Worm (Caenorhabditis elegans) whole organism, L4 larva: ENCODE measurements around the gene pie-1.

ENCODE experiments used
- D1046.2 ChIP-seq: fragments of 200-800 bp; sonication (Bioruptor generic); IDR thresholded peaks from 2 replicates; pipeline ENCODE4 v1.3.6; 2022; ENCODE audit warnings: missing genetic modification characterization, missing compliant biosample characterization
- F10B5.3 ChIP-seq: sonication (generic microtip); optimal IDR thresholded peaks from 2 replicates; lab custom pipeline; 2016; ENCODE audit warnings: mild to moderate bottlenecking, missing genetic modification characterization, missing compliant biosample characterization
- F37D6.2 ChIP-seq: sonication (generic microtip); optimal IDR thresholded peaks from 2 replicates; lab custom pipeline; 2016; ENCODE audit warnings: mild to moderate bottlenecking, missing genetic modification characterization, missing compliant biosample characterization
- T20F7.1 ChIP-seq: fragments of 200-800 bp; sonication (Bioruptor generic); optimal IDR thresholded peaks from 2 replicates; lab custom pipeline; 2018; ENCODE audit warnings: mild to moderate bottlenecking, missing genetic modification characterization, missing compliant biosample characterization
- T26A8.4 ChIP-seq: fragments of 200-800 bp; sonication (Bioruptor generic); IDR thresholded peaks from 2 replicates; pipeline ENCODE4 v1.3.6; 2022; ENCODE audit warnings: missing genetic modification characterization, missing compliant biosample characterization
- Y105C5A.15 ChIP-seq: fragments of 200-800 bp; sonication (Bioruptor generic); IDR thresholded peaks from 2 replicates; pipeline ENCODE4 v1.3.6; 2022; ENCODE audit warnings: missing genetic modification characterization, missing compliant biosample characterization
- Y48G9A.11 ChIP-seq: fragments of 200-800 bp; sonication (Bioruptor generic); IDR thresholded peaks from 2 replicates; pipeline ENCODE4 v1.3.6; 2022; ENCODE audit warnings: missing genetic modification reagents, missing genetic modification characterization, missing compliant biosample characterization
- ZK546.5 ChIP-seq, 2 experiments: sonication (generic microtip); optimal IDR thresholded peaks; 2 replicates each; lab custom pipeline; 2017; ENCODE audit warnings: missing biosample characterization in 2 of 2, missing genetic modification characterization in 2 of 2
- aly-2 ChIP-seq: sonication (generic microtip); optimal IDR thresholded peaks from 2 replicates; lab custom pipeline; 2018; ENCODE audit warnings: missing biosample characterization, missing genetic modification characterization
- ama-1 ChIP-seq: fragments of 150-350 bp; optimal IDR thresholded peaks from 2 replicates; lab custom pipeline; 2014; ENCODE audit warnings: inconsistent platforms, mixed read lengths
- attf-4 ChIP-seq: sonication (generic microtip); optimal IDR thresholded peaks from 3 replicates; lab custom pipeline; 2017; ENCODE audit warnings: missing biosample characterization, missing genetic modification characterization
- ceh-62 ChIP-seq: sonication (generic microtip); optimal IDR thresholded peaks from 2 replicates; lab custom pipeline; 2017; ENCODE audit warnings: missing biosample characterization, missing genetic modification characterization
- ces-1 ChIP-seq: fragments of 150-350 bp; sonication (generic microtip); optimal IDR thresholded peaks from 4 replicates; lab custom pipeline; 2014; ENCODE audit warnings: missing biosample characterization, missing genetic modification reagents, missing genetic modification characterization
- daf-16 ChIP-seq, 3 experiments: sonication (generic microtip); optimal IDR thresholded peaks; 2 replicates each; lab custom pipeline; 2016 to 2017; ENCODE audit warnings: missing genetic modification characterization in 3 of 3, missing genetic modification reagents in 3 of 3, mild to moderate bottlenecking in 2 of 3, missing compliant biosample characterization in 2 of 3, missing biosample characterization in 1 of 3, moderate library complexity in 1 of 3
- daf-19 ChIP-seq: fragments of 200-800 bp; sonication (Bioruptor generic); conservative IDR thresholded peaks from 2 replicates; pipeline ENCODE4 v1.3.6; 2022; ENCODE audit warnings: missing genetic modification characterization, missing compliant biosample characterization
- daf-8 ChIP-seq: fragments of 200-800 bp; sonication (Bioruptor generic); IDR thresholded peaks from 2 replicates; pipeline ENCODE4 v1.3.6; 2022; ENCODE audit warnings: missing genetic modification characterization, missing compliant biosample characterization
- dmd-8 ChIP-seq: fragments of 200-800 bp; sonication (Bioruptor generic); IDR thresholded peaks from 2 replicates; pipeline ENCODE4 v1.3.6; 2022; ENCODE audit warnings: missing genetic modification characterization, missing compliant biosample characterization
- dmd-9 ChIP-seq: fragments of 200-800 bp; sonication (Bioruptor generic); IDR thresholded peaks from 2 replicates; pipeline ENCODE4 v1.3.6; 2022; ENCODE audit warnings: missing genetic modification reagents, missing genetic modification characterization, missing compliant biosample characterization
- egl-27 ChIP-seq: sonication (generic microtip); optimal IDR thresholded peaks from 3 replicates; lab custom pipeline; 2017; ENCODE audit warnings: missing biosample characterization, missing genetic modification reagents, missing genetic modification characterization
- fos-1 ChIP-seq: fragments of 150-350 bp; optimal IDR thresholded peaks from 2 replicates; lab custom pipeline; 2014; ENCODE audit warnings: missing biosample characterization, missing genetic modification characterization
- gei-8 ChIP-seq: fragments of 200-800 bp; sonication (Bioruptor generic); optimal IDR thresholded peaks from 2 replicates; lab custom pipeline; 2018; ENCODE audit warnings: mild to moderate bottlenecking, missing genetic modification characterization, missing compliant biosample characterization
- lin-1 ChIP-seq: fragments of 200-800 bp; sonication (Bioruptor generic); IDR thresholded peaks from 2 replicates; pipeline ENCODE4 v1.3.6; 2022; ENCODE audit warnings: missing genetic modification reagents, missing genetic modification characterization, missing compliant biosample characterization
- lin-13 ChIP-seq: fragments of 150-350 bp; optimal IDR thresholded peaks from 2 replicates; lab custom pipeline; 2014; ENCODE audit warnings: missing biosample characterization, missing genetic modification reagents, missing genetic modification characterization
- lin-15B ChIP-seq: fragments of 150-350 bp; sonication (generic microtip); optimal IDR thresholded peaks from 3 replicates; lab custom pipeline; 2014; ENCODE audit warnings: missing biosample characterization, missing genetic modification characterization
- lin-29 ChIP-seq: fragments of 200-800 bp; sonication (Bioruptor generic); IDR thresholded peaks from 2 replicates; pipeline ENCODE4 v1.3.6; 2022; ENCODE audit warnings: missing genetic modification reagents, missing genetic modification characterization, missing compliant biosample characterization
- lin-39 ChIP-seq: fragments of 150-350 bp; optimal IDR thresholded peaks from 2 replicates; lab custom pipeline; 2014; ENCODE audit warnings: missing biosample characterization, missing genetic modification reagents, missing genetic modification characterization
- lir-3 ChIP-seq: sonication (generic microtip); optimal IDR thresholded peaks from 2 replicates; lab custom pipeline; 2016; ENCODE audit warnings: mild to moderate bottlenecking, missing genetic modification characterization, missing compliant biosample characterization
- madf-9 ChIP-seq: fragments of 200-800 bp; sonication (Bioruptor generic); conservative IDR thresholded peaks from 2 replicates; pipeline ENCODE4 v1.3.6; 2022; ENCODE audit warnings: missing genetic modification reagents, missing genetic modification characterization, missing compliant biosample characterization
- mdl-1 ChIP-seq, 2 experiments: fragments of 150-350 bp in 1 of 2; sonication (generic microtip) in 1 of 2; optimal IDR thresholded peaks; 2 replicates each; lab custom pipeline; 2014 to 2017; ENCODE audit warnings: missing biosample characterization in 2 of 2, missing genetic modification characterization in 2 of 2
- mep-1 ChIP-seq: fragments of 150-350 bp; sonication (generic microtip); optimal IDR thresholded peaks from 3 replicates; lab custom pipeline; 2014; ENCODE audit warnings: missing biosample characterization, missing genetic modification characterization
- mes-2 ChIP-seq: sonication (generic microtip); optimal IDR thresholded peaks from 2 replicates; lab custom pipeline; 2016; ENCODE audit warnings: missing genotype, mild to moderate bottlenecking, missing genetic modification characterization, missing compliant biosample characterization; ENCODE audit not compliant: poor library complexity, severe bottlenecking
- mxl-3 ChIP-seq: fragments of 200-800 bp; sonication (Bioruptor generic); optimal IDR thresholded peaks from 2 replicates; lab custom pipeline; 2018; ENCODE audit warnings: mild to moderate bottlenecking, missing genetic modification characterization, missing compliant biosample characterization
- nhr-10 ChIP-seq: fragments of 150-350 bp; optimal IDR thresholded peaks from 2 replicates; lab custom pipeline; 2014; ENCODE audit warnings: missing biosample characterization, missing genetic modification characterization
- nhr-11 ChIP-seq: fragments of 150-350 bp; optimal IDR thresholded peaks from 2 replicates; lab custom pipeline; 2014; ENCODE audit warnings: missing biosample characterization, missing genetic modification characterization
- nhr-111 ChIP-seq: fragments of 200-800 bp; sonication (Bioruptor generic); optimal IDR thresholded peaks from 2 replicates; lab custom pipeline; 2018; ENCODE audit warnings: mild to moderate bottlenecking, missing genetic modification characterization, missing compliant biosample characterization
- nhr-237 ChIP-seq: sonication (generic microtip); optimal IDR thresholded peaks from 2 replicates; lab custom pipeline; 2017; ENCODE audit warnings: missing biosample characterization, missing genetic modification characterization
- nhr-41 ChIP-seq: fragments of 200-800 bp; sonication (Bioruptor generic); IDR thresholded peaks from 2 replicates; pipeline ENCODE4 v1.3.6; 2022; ENCODE audit warnings: missing genetic modification reagents, missing genetic modification characterization, missing compliant biosample characterization
- nhr-48 ChIP-seq: sonication (generic microtip); optimal IDR thresholded peaks from 2 replicates; lab custom pipeline; 2016; ENCODE audit warnings: mild to moderate bottlenecking, missing genetic modification characterization, missing compliant biosample characterization
- nhr-76 ChIP-seq: fragments of 150-350 bp; optimal IDR thresholded peaks from 2 replicates; lab custom pipeline; 2014; ENCODE audit warnings: missing biosample characterization, missing genetic modification characterization
- nhr-77 ChIP-seq: fragments of 150-350 bp; optimal IDR thresholded peaks from 2 replicates; lab custom pipeline; 2014; ENCODE audit warnings: missing biosample characterization, missing genetic modification characterization
- rbr-2 ChIP-seq: sonication (generic microtip); optimal IDR thresholded peaks from 2 replicates; lab custom pipeline; 2016; ENCODE audit warnings: missing genotype, missing genetic modification characterization, missing compliant biosample characterization
- saeg-2 ChIP-seq: fragments of 200-800 bp; sonication (Bioruptor generic); IDR thresholded peaks from 2 replicates; pipeline ENCODE4 v1.3.6; 2022; ENCODE audit warnings: missing genetic modification reagents, missing genetic modification characterization, missing compliant biosample characterization
- sdz-12 ChIP-seq: fragments of 200-800 bp; sonication (Bioruptor generic); optimal IDR thresholded peaks from 2 replicates; lab custom pipeline; 2018; ENCODE audit warnings: mild to moderate bottlenecking, missing genetic modification characterization, missing compliant biosample characterization
- set-16 ChIP-seq: fragments of 200-800 bp; sonication (Bioruptor generic); IDR thresholded peaks from 2 replicates; pipeline ENCODE4 v1.3.6; 2022; ENCODE audit warnings: missing genetic modification reagents, missing genetic modification characterization, missing compliant biosample characterization
- snpc-1.2 ChIP-seq: fragments of 200-800 bp; sonication (Bioruptor generic); IDR thresholded peaks from 2 replicates; pipeline ENCODE4 v1.3.6; 2022; ENCODE audit warnings: missing genetic modification reagents, missing genetic modification characterization, missing compliant biosample characterization
- spr-1 ChIP-seq: sonication (generic microtip); optimal IDR thresholded peaks from 2 replicates; lab custom pipeline; 2016; ENCODE audit warnings: mild to moderate bottlenecking, missing genetic modification characterization, missing compliant biosample characterization
- tag-97 ChIP-seq: fragments of 200-800 bp; sonication (Bioruptor generic); IDR thresholded peaks from 2 replicates; pipeline ENCODE4 v1.3.6; 2022; ENCODE audit warnings: missing genetic modification characterization, missing compliant biosample characterization
- tra-1 ChIP-seq: fragments of 200-800 bp; sonication (Bioruptor generic); IDR thresholded peaks from 2 replicates; pipeline ENCODE4 v1.3.6; 2022; ENCODE audit warnings: missing genetic modification reagents, missing genetic modification characterization, missing compliant biosample characterization
- unc-39 ChIP-seq: sonication (generic microtip); optimal IDR thresholded peaks from 2 replicates; lab custom pipeline; 2017; ENCODE audit warnings: missing biosample characterization, missing genetic modification characterization
- unc-62 ChIP-seq, 3 experiments: fragments of 150-350 bp in 1 of 3; sonication (generic microtip); optimal IDR thresholded peaks in 2 of 3; peaks in 1 of 3; 1 replicate in 1 of 3; 2 replicates in 2 of 3; lab custom pipeline; 2014 to 2017; ENCODE audit warnings: missing biosample characterization in 3 of 3, missing genetic modification characterization in 3 of 3, missing genetic modification reagents in 3 of 3, missing genotype in 1 of 3
- zip-2 ChIP-seq: fragments of 150-350 bp; optimal IDR thresholded peaks from 2 replicates; lab custom pipeline; 2014; ENCODE audit warnings: missing biosample characterization, missing genetic modification characterization
- ztf-11 ChIP-seq: fragments of 150-350 bp; optimal IDR thresholded peaks from 2 replicates; lab custom pipeline; 2014; ENCODE audit warnings: missing biosample characterization, missing genetic modification characterization
- ztf-7 ChIP-seq: fragments of 150-350 bp; optimal IDR thresholded peaks from 2 replicates; lab custom pipeline; 2014; ENCODE audit warnings: missing biosample characterization, missing genetic modification characterization

The pie-1 gene

ce11 chrIII:12453315-12453714 lies 26.6 kb downstream of the pie-1 start, which contains the start of gene ani-1 (continued):
- no peak for TF ChIP-seq T20F7.1 (GFP tag; lab: Kevin White, UChicago)
- TF ChIP-seq nhr-11, result no peak
- TF ChIP-seq lin-13 (GFP tag; lab: Kevin White, UChicago), result peak; percentile 40
- TF ChIP-seq snpc-1.2, result peak; percentile 30; the same call in 1 of the 2 replicates
- no peak for TF ChIP-seq unc-62 (GFP tag; optimal IDR thresholded peaks at IDR 0.05 in 1 of 2; lab: Kevin White, UChicago)
- no peak for TF ChIP-seq unc-62 (tag; optimal IDR thresholded peaks at IDR 0.05; lab: Kevin White, UChicago)
- no peak for TF ChIP-seq lin-1
- no peak for TF ChIP-seq lir-3 (tag; lab: Kevin White, UChicago)
- TF ChIP-seq ama-1 (lab: Kevin White, UChicago), result peak; percentile 92
- no peak for TF ChIP-seq zip-2 (tag; lab: Kevin White, UChicago)
- TF ChIP-seq spr-1, result peak; percentile 10
- TF ChIP-seq nhr-237 (tag; lab: Kevin White, UChicago), result no peak
- TF ChIP-seq F10B5.3 (tag; lab: Kevin White, UChicago), result no peak
- TF ChIP-seq Y105C5A.15 (GFP tag; lab: Robert Waterston, UW), result no peak
- no peak for TF ChIP-seq ces-1
- no peak for TF ChIP-seq madf-9 (GFP tag; lab: Robert Waterston, UW)
- TF ChIP-seq mes-2 (tag; lab: Kevin White, UChicago), result peak; percentile 69
- no peak for TF ChIP-seq egl-27 (tag; lab: Kevin White, UChicago)
- no peak for TF ChIP-seq D1046.2
- TF ChIP-seq mdl-1 (tag; optimal IDR thresholded peaks at IDR 0.05; lab: Kevin White, UChicago), result no peak
- TF ChIP-seq saeg-2 (GFP tag; lab: Robert Waterston, UW), result no peak
- TF ChIP-seq T26A8.4 (GFP tag; lab: Robert Waterston, UW), result 0 out of 2 replicates have a peak, but pooled peaks have one; percentile 18
- TF ChIP-seq nhr-10 (tag; lab: Kevin White, UChicago), result no peak
- TF ChIP-seq F37D6.2 (tag; lab: Kevin White, UChicago), result no peak
- TF ChIP-seq nhr-48, result no peak
- no peak for TF ChIP-seq tag-97 (GFP tag; lab: Robert Waterston, UW)
- no peak for TF ChIP-seq aly-2
- no peak for TF ChIP-seq nhr-111 (GFP tag; lab: Kevin White, UChicago)
- no peak for TF ChIP-seq gei-8 (GFP tag; lab: Kevin White, UChicago)
- TF ChIP-seq nhr-41 (GFP tag; lab: Robert Waterston, UW), result no peak
- TF ChIP-seq set-16 (GFP tag; lab: Robert Waterston, UW), result no peak
- TF ChIP-seq nhr-76 (tag; lab: Kevin White, UChicago), result no peak
- TF ChIP-seq mxl-3 (GFP tag; lab: Kevin White, UChicago), result no peak
- peak; percentile 69 for TF ChIP-seq mep-1
- no peak for TF ChIP-seq nhr-77 (tag; lab: Kevin White, UChicago)
- TF ChIP-seq lin-15B (tag; lab: Kevin White, UChicago), result no peak
- no peak for TF ChIP-seq ztf-11 (tag; lab: Kevin White, UChicago)
- TF ChIP-seq lin-39 (tag; lab: Kevin White, UChicago), result no peak
- no peak for TF ChIP-seq fos-1 (tag; lab: Kevin White, UChicago)
- no peak for TF ChIP-seq dmd-9 (GFP tag; lab: Robert Waterston, UW)
- TF ChIP-seq ztf-7 (tag; lab: Kevin White, UChicago), result no peak
- no peak for TF ChIP-seq dmd-8
- peak; percentile 36 for TF ChIP-seq rbr-2 (tag; lab: Kevin White, UChicago)
- TF ChIP-seq sdz-12 (GFP tag; lab: Kevin White, UChicago), result no peak
- TF ChIP-seq daf-8 (GFP tag; lab: Robert Waterston, UW), result no peak
- no peak for TF ChIP-seq daf-16 (GFP tag; optimal IDR thresholded peaks at IDR 0.05; lab: Kevin White, UChicago)
- no peak for TF ChIP-seq daf-16 (tag; optimal IDR thresholded peaks at IDR 0.05; lab: Kevin White, UChicago)
- no peak for TF ChIP-seq tra-1 (GFP tag; lab: Robert Waterston, UW)
- TF ChIP-seq Y48G9A.11 (GFP tag; lab: Robert Waterston, UW), result no peak
- no peak for TF ChIP-seq ZK546.5 (tag; optimal IDR thresholded peaks at IDR 0.05; lab: Kevin White, UChicago)
- TF ChIP-seq attf-4 (tag; lab: Kevin White, UChicago), result no peak
- TF ChIP-seq ceh-62 (tag; lab: Kevin White, UChicago), result no peak
- no peak for TF ChIP-seq daf-19 (GFP tag; lab: Robert Waterston, UW)
- TF ChIP-seq unc-39 (tag; lab: Kevin White, UChicago), result no peak
- TF ChIP-seq lin-29 (GFP tag; lab: Robert Waterston, UW), result no peak
